Fruit fly (Drosophila melanogaster) whole organism, embryonic: ENCODE measurements around the gene Arv1.

Experiments
- CG15073 ChIP-seq: fragments of 200-800 bp; sonication (Bioruptor generic); optimal IDR thresholded peaks from 2 replicates; lab custom pipeline; 2016; ENCODE audit warnings: missing biosample characterization, missing genetic modification characterization
- CG3838 ChIP-seq: fragments of 200-800 bp; sonication (Bioruptor generic); optimal IDR thresholded peaks from 3 replicates; lab custom pipeline; 2016; ENCODE audit warnings: missing biosample characterization, missing genetic modification characterization
- CG6175 ChIP-seq: fragments of 200-800 bp; sonication (Bioruptor generic); IDR thresholded peaks from 3 replicates; pipeline ENCODE4 v1.3.6; 2022; ENCODE audit warnings: missing biosample characterization, missing genetic modification characterization
- CG6854 ChIP-seq: fragments of 200-800 bp; sonication (Bioruptor generic); optimal IDR thresholded peaks from 3 replicates; lab custom pipeline; 2017; ENCODE audit warnings: missing biosample characterization, mild to moderate bottlenecking, missing genetic modification characterization
- CG7271 ChIP-seq: fragments of 200-800 bp; sonication (Bioruptor generic); optimal IDR thresholded peaks from 2 replicates; lab custom pipeline; 2018; ENCODE audit warnings: missing biosample characterization, mild to moderate bottlenecking, missing genetic modification characterization, moderate library complexity
- CG8281 ChIP-seq: fragments of 200-800 bp; sonication (Bioruptor generic); optimal IDR thresholded peaks from 2 replicates; lab custom pipeline; 2018; ENCODE audit warnings: missing biosample characterization, mild to moderate bottlenecking, missing genetic modification characterization, moderate library complexity
- Hmr ChIP-seq: fragments of 200-800 bp; sonication (Bioruptor generic); optimal IDR thresholded peaks from 3 replicates; lab custom pipeline; 2017; ENCODE audit warnings: mild to moderate bottlenecking, missing biosample characterization, missing genetic modification reagents, missing genetic modification characterization
- Hr78 ChIP-seq, 2 experiments: fragments of 200-800 bp in 1 of 2; fragments of >200 bp in 1 of 2; sonication (Bioruptor generic) in 1 of 2; optimal IDR thresholded peaks; 2 replicates each; lab custom pipeline; 2017 to 2019; ENCODE audit warnings: missing biosample characterization in 2 of 2, missing genetic modification characterization in 2 of 2, mild to moderate bottlenecking in 1 of 2, moderate library complexity in 1 of 2
- Rfx ChIP-seq: fragments of 200-800 bp; sonication (Bioruptor generic); IDR thresholded peaks from 2 replicates; pipeline ENCODE4 v1.3.6; 2022; ENCODE audit warnings: missing biosample characterization, missing genetic modification characterization
- caup ChIP-seq: fragments of 200-800 bp; sonication (Bioruptor generic); optimal IDR thresholded peaks from 3 replicates; lab custom pipeline; 2017; ENCODE audit warnings: missing biosample characterization, mild to moderate bottlenecking, missing genetic modification characterization, moderate library complexity; ENCODE audit not compliant: severe bottlenecking
- cg ChIP-seq: fragments of 200-800 bp; sonication (Bioruptor generic); optimal IDR thresholded peaks from 3 replicates; lab custom pipeline; 2019; ENCODE audit warnings: missing biosample characterization, mild to moderate bottlenecking, missing genetic modification characterization, moderate library complexity
- psq ChIP-seq: fragments of 200-800 bp; sonication (Bioruptor generic); optimal IDR thresholded peaks from 2 replicates; lab custom pipeline; 2017; ENCODE audit warnings: missing biosample characterization, missing genetic modification characterization
- zen2 ChIP-seq: fragments of 200-800 bp; sonication (Bioruptor generic); IDR thresholded peaks from 3 replicates; pipeline ENCODE4 v1.3.6; 2022; ENCODE audit warnings: missing biosample characterization, missing genetic modification characterization; ENCODE audit not compliant: partially characterized antibody

- no peak for TF ChIP-seq Hmr
- no peak for TF ChIP-seq zen2 (GFP tag; lab: Robert Waterston, UW)
- TF ChIP-seq CG6854 (GFP tag; lab: Kevin White, UChicago) = no peak
- no peak for TF ChIP-seq CG8281 (tag; lab: Kevin White, UChicago)
- no peak for TF ChIP-seq CG6175 (GFP tag; lab: Robert Waterston, UW)
- no peak for TF ChIP-seq CG15073 (GFP tag; lab: Kevin White, UChicago)
- no peak for TF ChIP-seq CG7271 (tag; lab: Kevin White, UChicago)
- TF ChIP-seq psq (GFP tag; lab: Kevin White, UChicago) = no peak
- no peak for TF ChIP-seq cg (GFP tag; lab: Kevin White, UChicago)
- no peak for TF ChIP-seq CG3838 (GFP tag; lab: Kevin White, UChicago)
- TF ChIP-seq Rfx (GFP tag; lab: Robert Waterston, UW) = no peak
- TF ChIP-seq caup = no peak
- TF ChIP-seq Hr78 (GFP tag; optimal IDR thresholded peaks at IDR 0.05; lab: Kevin White, UChicago) = no peak
These were observed 32.6 kb downstream of the Arv1 start for dm6 chr3L:21496502-21496864.
